Fruit fly (Drosophila melanogaster) whole organism, embryonic: Measurements from ENCODE around the gene CG18213.

Experiments
- Adf1 ChIP-seq: fragments of 200-800 bp; sonication (Bioruptor generic); IDR thresholded peaks from 2 replicates; pipeline ENCODE4 v1.3.6; 2022; ENCODE audit warnings: missing biosample characterization, missing genetic modification characterization
- Asciz ChIP-seq: fragments of 200-800 bp; sonication (Bioruptor generic); optimal IDR thresholded peaks from 2 replicates; lab custom pipeline; 2017; ENCODE audit warnings: missing biosample characterization, mild to moderate bottlenecking, missing genetic modification characterization, missing genetic modification reagents
- Bdp1 ChIP-seq: fragments of 200-800 bp; sonication (Bioruptor generic); optimal IDR thresholded peaks from 3 replicates; lab custom pipeline; 2016; ENCODE audit warnings: missing biosample characterization, missing genetic modification characterization
- Blimp-1 ChIP-seq: fragments of 200-800 bp; sonication (Bioruptor generic); optimal IDR thresholded peaks from 3 replicates; lab custom pipeline; 2018; ENCODE audit warnings: missing biosample characterization, missing genetic modification characterization, mild to moderate bottlenecking, moderate library complexity, missing genetic modification reagents
- CG1024 ChIP-seq: fragments of 200-800 bp; sonication (Bioruptor generic); IDR thresholded peaks from 2 replicates; pipeline ENCODE4 v1.3.6; 2022; ENCODE audit warnings: missing biosample characterization, missing genetic modification characterization
- CG10366 ChIP-seq: fragments of 200-800 bp; sonication (Bioruptor generic); IDR thresholded peaks from 2 replicates; pipeline ENCODE4 v1.3.6; 2022; ENCODE audit warnings: missing biosample characterization, missing genetic modification characterization
- CG10565 ChIP-seq: fragments of 200-800 bp; sonication (Bioruptor generic); optimal IDR thresholded peaks from 3 replicates; lab custom pipeline; 2016; ENCODE audit warnings: missing biosample characterization, mild to moderate bottlenecking, missing genetic modification characterization
- CG11456 ChIP-seq: fragments of 200-800 bp; sonication (Bioruptor generic); IDR thresholded peaks from 3 replicates; pipeline ENCODE4 v1.3.6; 2022; ENCODE audit warnings: missing biosample characterization, missing genetic modification characterization
- CG12104 ChIP-seq: fragments of 200-800 bp; sonication (Bioruptor generic); optimal IDR thresholded peaks from 3 replicates; lab custom pipeline; 2016; ENCODE audit warnings: missing biosample characterization, missing genetic modification characterization
- CG13296 ChIP-seq: fragments of 200-800 bp; sonication (Bioruptor generic); optimal IDR thresholded peaks from 3 replicates; lab custom pipeline; 2018; ENCODE audit warnings: missing biosample characterization, mild to moderate bottlenecking, missing genetic modification characterization
- CG14014 ChIP-seq: fragments of 200-800 bp; sonication (Bioruptor generic); IDR thresholded peaks from 2 replicates; pipeline ENCODE4 v1.3.6; 2022; ENCODE audit warnings: missing biosample characterization, missing genetic modification characterization
- CG14441 ChIP-seq: fragments of 200-800 bp; sonication (Bioruptor generic); IDR thresholded peaks from 2 replicates; pipeline ENCODE4 v1.3.6; 2022; ENCODE audit warnings: missing biosample characterization, missing genetic modification characterization
- CG1602 ChIP-seq: fragments of 200-800 bp; sonication (Bioruptor generic); optimal IDR thresholded peaks from 3 replicates; lab custom pipeline; 2016; ENCODE audit warnings: missing biosample characterization, missing genetic modification characterization
- CG18764 ChIP-seq: fragments of 200-800 bp; sonication (Bioruptor generic); optimal IDR thresholded peaks from 3 replicates; lab custom pipeline; 2016; ENCODE audit warnings: missing biosample characterization, missing genetic modification characterization
- CG2129 ChIP-seq: fragments of 200-800 bp; sonication (Bioruptor generic); IDR thresholded peaks from 2 replicates; pipeline ENCODE4 v1.3.6; 2022; ENCODE audit warnings: missing biosample characterization, missing genetic modification characterization; ENCODE audit not compliant: partially characterized antibody
- CG3726 ChIP-seq: fragments of 200-800 bp; sonication (Bioruptor generic); IDR thresholded peaks from 3 replicates; pipeline ENCODE4, ENCODE4 v1.3.6; 2022; ENCODE audit warnings: missing biosample characterization, missing genetic modification characterization
- CG3995 ChIP-seq: fragments of 200-800 bp; sonication (Bioruptor generic); optimal IDR thresholded peaks from 3 replicates; lab custom pipeline; 2016; ENCODE audit warnings: missing biosample characterization, missing genetic modification characterization
- CG4820 ChIP-seq: fragments of 200-800 bp; sonication (Bioruptor generic); optimal IDR thresholded peaks from 3 replicates; lab custom pipeline; 2016; ENCODE audit warnings: missing biosample characterization, missing genetic modification characterization
- CG6689 ChIP-seq: fragments of 200-800 bp; sonication (Bioruptor generic); IDR thresholded peaks from 2 replicates; pipeline ENCODE4 v1.3.6; 2022; ENCODE audit warnings: missing biosample characterization, missing genetic modification characterization
- CG7556 ChIP-seq: fragments of 200-800 bp; sonication (Bioruptor generic); optimal IDR thresholded peaks from 2 replicates; lab custom pipeline; 2017; ENCODE audit warnings: missing biosample characterization, mild to moderate bottlenecking, missing genetic modification characterization
- Camta ChIP-seq: fragments of 200-800 bp; sonication (Bioruptor generic); optimal IDR thresholded peaks from 2 replicates; lab custom pipeline; 2016; ENCODE audit warnings: missing biosample characterization, missing genetic modification characterization
- Chrac-16 ChIP-seq: fragments of 200-800 bp; sonication (Bioruptor generic); optimal IDR thresholded peaks from 3 replicates; lab custom pipeline; 2016; ENCODE audit warnings: missing biosample characterization, missing genetic modification characterization
- Fer2 ChIP-seq: fragments of 200-800 bp; sonication (Bioruptor generic); optimal IDR thresholded peaks from 2 replicates; lab custom pipeline; 2018; ENCODE audit warnings: missing biosample characterization, mild to moderate bottlenecking, missing genetic modification characterization, moderate library complexity
- Lim3 ChIP-seq: fragments of 200-800 bp; sonication (Bioruptor generic); IDR thresholded peaks from 2 replicates; pipeline ENCODE4 v1.3.6; 2022; ENCODE audit warnings: missing biosample characterization, missing genetic modification characterization
- MBD-R2 ChIP-seq: fragments of 200-800 bp; sonication (Bioruptor generic); IDR thresholded peaks from 2 replicates; pipeline ENCODE4 v1.3.6; 2022; ENCODE audit warnings: missing biosample characterization, missing genetic modification characterization
- Mes4 ChIP-seq: fragments of 200-800 bp; sonication (Bioruptor generic); optimal IDR thresholded peaks from 2 replicates; lab custom pipeline; 2016; ENCODE audit warnings: missing biosample characterization, missing genetic modification characterization
- Oli ChIP-seq: fragments of 200-800 bp; sonication (Bioruptor generic); optimal IDR thresholded peaks from 2 replicates; lab custom pipeline; 2018; ENCODE audit warnings: missing biosample characterization, mild to moderate bottlenecking, missing genetic modification characterization, moderate library complexity
- Optix ChIP-seq: fragments of 200-800 bp; sonication (Bioruptor generic); IDR thresholded peaks from 3 replicates; pipeline ENCODE4 v1.3.6; 2022; ENCODE audit warnings: missing biosample characterization, missing genetic modification characterization
- Pdp1 ChIP-seq, 2 experiments: fragments of 200-800 bp; sonication (Bioruptor generic); optimal IDR thresholded peaks; 3 replicates each; lab custom pipeline; 2016; ENCODE audit warnings: missing biosample characterization in 2 of 2, missing genetic modification characterization in 2 of 2, mild to moderate bottlenecking in 1 of 2, moderate library complexity in 1 of 2
- Ravus ChIP-seq: fragments of 200-800 bp; sonication (Bioruptor generic); IDR thresholded peaks from 2 replicates; pipeline ENCODE4 v1.3.6; 2022; ENCODE audit warnings: missing biosample characterization, missing genetic modification characterization
- Sox100B ChIP-seq: fragments of 200-800 bp; sonication (Bioruptor generic); optimal IDR thresholded peaks from 3 replicates; lab custom pipeline; 2018; ENCODE audit warnings: missing biosample characterization, mild to moderate bottlenecking, missing genetic modification characterization
- Xrp1 ChIP-seq: fragments of 200-800 bp; sonication (Bioruptor generic); IDR thresholded peaks from 2 replicates; pipeline ENCODE4 v1.3.6; 2022; ENCODE audit warnings: missing biosample characterization, missing genetic modification characterization
- ab ChIP-seq: fragments of 200-800 bp; sonication (Bioruptor generic); optimal IDR thresholded peaks from 2 replicates; lab custom pipeline; 2016; ENCODE audit warnings: missing biosample characterization, missing genetic modification characterization
- cad ChIP-seq: fragments of >200 bp; optimal IDR thresholded peaks from 2 replicates; lab custom pipeline; 2017; ENCODE audit warnings: missing biosample characterization, missing genetic modification characterization
- crp ChIP-seq, 2 experiments: fragments of 200-800 bp; sonication (Bioruptor generic); optimal IDR thresholded peaks; 2 replicates in 1 of 2; 3 replicates in 1 of 2; lab custom pipeline; 2017; ENCODE audit warnings: missing biosample characterization in 2 of 2, missing genetic modification characterization in 2 of 2, mild to moderate bottlenecking in 1 of 2, moderate library complexity in 1 of 2
- fru ChIP-seq: fragments of >200 bp; optimal IDR thresholded peaks from 2 replicates; lab custom pipeline; 2017
- gcm ChIP-seq: fragments of 200-800 bp; sonication (Bioruptor generic); optimal IDR thresholded peaks from 2 replicates; lab custom pipeline; 2019; ENCODE audit warnings: missing biosample characterization, mild to moderate bottlenecking, missing genetic modification characterization, moderate library complexity
- ham ChIP-seq: fragments of 200-800 bp; sonication (Bioruptor generic); IDR thresholded peaks from 2 replicates; pipeline ENCODE4 v1.3.6; 2022; ENCODE audit warnings: missing biosample characterization, missing genetic modification characterization
- hkb ChIP-seq, 2 experiments: fragments of 200-800 bp in 1 of 2; fragments of >200 bp in 1 of 2; sonication (Bioruptor generic) in 1 of 2; IDR thresholded peaks in 1 of 2; optimal IDR thresholded peaks in 1 of 2; 2 replicates each; pipeline versions ENCODE4 v1.3.6 to Lab custom; 2017 to 2022; ENCODE audit warnings: missing biosample characterization in 1 of 2, missing genetic modification characterization in 1 of 2
- hth ChIP-seq: fragments of >200 bp; optimal IDR thresholded peaks from 2 replicates; lab custom pipeline; 2017; ENCODE audit warnings: inconsistent platforms
- lab ChIP-seq: fragments of 200-800 bp; sonication (Bioruptor generic); optimal IDR thresholded peaks from 3 replicates; lab custom pipeline; 2017; ENCODE audit warnings: missing biosample characterization, missing genetic modification characterization, mild to moderate bottlenecking, moderate library complexity, missing genetic modification reagents
- mam ChIP-seq: fragments of 200-800 bp; sonication (Bioruptor generic); optimal IDR thresholded peaks from 3 replicates; lab custom pipeline; 2016; ENCODE audit warnings: missing biosample characterization, missing genetic modification characterization
- mirr ChIP-seq: fragments of 200-800 bp; sonication (Bioruptor generic); optimal IDR thresholded peaks from 3 replicates; lab custom pipeline; 2018; ENCODE audit warnings: missing biosample characterization, mild to moderate bottlenecking, missing genetic modification characterization
- oc ChIP-seq: fragments of 200-800 bp; sonication (Bioruptor generic); optimal IDR thresholded peaks from 2 replicates; lab custom pipeline; 2018; ENCODE audit warnings: missing biosample characterization, mild to moderate bottlenecking, missing genetic modification characterization, moderate library complexity
- peb ChIP-seq: fragments of 200-800 bp; sonication (Bioruptor generic); IDR thresholded peaks from 2 replicates; pipeline ENCODE4 v1.3.6; 2022; ENCODE audit warnings: missing biosample characterization, missing genetic modification characterization
- pum ChIP-seq: fragments of 200-800 bp; sonication (Bioruptor generic); optimal IDR thresholded peaks from 2 replicates; lab custom pipeline; 2016; ENCODE audit warnings: missing biosample characterization, missing genetic modification characterization
- pzg ChIP-seq: fragments of 200-800 bp; sonication (Bioruptor generic); optimal IDR thresholded peaks from 3 replicates; lab custom pipeline; 2018; ENCODE audit warnings: missing biosample characterization, mild to moderate bottlenecking, missing genetic modification characterization, moderate library complexity
- repo ChIP-seq: fragments of 200-800 bp; sonication (Bioruptor generic); optimal IDR thresholded peaks from 2 replicates; lab custom pipeline; 2016; ENCODE audit warnings: missing biosample characterization, missing genetic modification characterization
- slbo ChIP-seq: fragments of 200-800 bp; sonication (Bioruptor generic); IDR thresholded peaks from 2 replicates; pipeline ENCODE4 v1.3.6; 2022; ENCODE audit warnings: missing biosample characterization, missing genetic modification characterization
- sqz ChIP-seq: fragments of 200-800 bp; sonication (Bioruptor generic); optimal IDR thresholded peaks from 3 replicates; lab custom pipeline; 2018; ENCODE audit warnings: missing biosample characterization, mild to moderate bottlenecking, missing genetic modification characterization
- z ChIP-seq: fragments of 200-800 bp; sonication (Bioruptor generic); IDR thresholded peaks from 3 replicates; pipeline ENCODE4 v1.3.6; 2022; ENCODE audit warnings: missing biosample characterization, missing genetic modification characterization
- zen2 ChIP-seq: fragments of 200-800 bp; sonication (Bioruptor generic); IDR thresholded peaks from 3 replicates; pipeline ENCODE4 v1.3.6; 2022; ENCODE audit warnings: missing biosample characterization, missing genetic modification characterization; ENCODE audit not compliant: partially characterized antibody

Gene CG18213

dm6 chr3R:17020956-17021355, 19.0 kb downstream of the CG18213 start, which contains the start of gene Adsl:
Adsl (minus strand) TSS chr3R:17021120.
- TF ChIP-seq repo (GFP tag; lab: Kevin White, UChicago) (peak; percentile 40), Pdp1 (GFP tag; optimal IDR thresholded peaks at IDR 0.05; lab: Kevin White, UChicago) (peak in 1 of 2 experiments; percentile 84), Chrac-16 (GFP tag; lab: Kevin White, UChicago) (peak; percentile 19), gcm (GFP tag; lab: Kevin White, UChicago) (peak; percentile 76), CG6689 (GFP tag; lab: Robert Waterston, UW) (peak; percentile 31; the same call in 1 of the 2 replicates), crp (GFP tag; optimal IDR thresholded peaks at IDR 0.05; lab: Kevin White, UChicago) (peak in 1 of 2 experiments; percentile 69), slbo (0 out of 2 replicates have a peak, but pooled peaks have one; percentile 11), Xrp1 (GFP tag; lab: Robert Waterston, UW) (no peak), Mes4 (peak; percentile 45), hth (lab: Kevin White, UChicago) (no peak), Asciz (GFP tag; lab: Kevin White, UChicago) (peak; percentile 82), pum (GFP tag; lab: Kevin White, UChicago) (no peak), CG13296 (GFP tag; lab: Kevin White, UChicago) (no peak), Oli (tag; lab: Kevin White, UChicago) (peak; percentile 51), CG4820 (GFP tag; lab: Kevin White, UChicago) (peak; percentile 37), Adf1 (GFP tag; lab: Robert Waterston, UW) (no peak), Camta (GFP tag; lab: Kevin White, UChicago) (peak; percentile 41), Ravus (GFP tag; lab: Robert Waterston, UW) (no peak), CG10565 (GFP tag; lab: Kevin White, UChicago) (no peak), CG1602 (GFP tag; lab: Kevin White, UChicago) (no peak), lab (GFP tag; lab: Kevin White, UChicago) (peak; percentile 82), peb (GFP tag; lab: Robert Waterston, UW) (no peak), mirr (peak; percentile 30), mam (GFP tag; lab: Kevin White, UChicago) (no peak), zen2 (GFP tag; lab: Robert Waterston, UW) (no peak), Optix (GFP tag; lab: Robert Waterston, UW) (no peak), Fer2 (tag; lab: Kevin White, UChicago) (peak; percentile 56), CG7556 (GFP tag; lab: Kevin White, UChicago) (no peak), z (0 out of 3 replicates have a peak, but pooled peaks have one; percentile 9), Bdp1 (GFP tag; lab: Kevin White, UChicago) (no peak), pzg (GFP tag; lab: Kevin White, UChicago) (peak; percentile 66), CG10366 (GFP tag; lab: Robert Waterston, UW) (no peak; the same call in 1 of the 2 replicates), Lim3 (no peak), Sox100B (GFP tag; lab: Kevin White, UChicago) (peak; percentile 74), ab (GFP tag; lab: Kevin White, UChicago) (no peak), MBD-R2 (peak; percentile 71), ham (no peak), cad (GFP tag; lab: Kevin White, UChicago) (no peak), sqz (GFP tag; lab: Kevin White, UChicago) (no peak), CG3995 (peak; percentile 40), hkb (optimal IDR thresholded peaks at IDR 0.05; lab: Kevin White, UChicago) (no peak), hkb (GFP tag; IDR thresholded peaks at IDR 0.05; lab: Robert Waterston, UW) (peak; percentile 73), oc (tag; lab: Kevin White, UChicago) (peak; percentile 62), CG14014 (GFP tag; lab: Robert Waterston, UW) (no peak), CG3726 (GFP tag; lab: Robert Waterston, UW) (no peak), Blimp-1 (GFP tag; lab: Kevin White, UChicago) (no peak), CG2129 (GFP tag; lab: Robert Waterston, UW) (no peak), CG14441 (GFP tag; lab: Robert Waterston, UW) (no peak), CG11456 (GFP tag; lab: Robert Waterston, UW) (no peak), CG18764 (GFP tag; lab: Kevin White, UChicago) (peak; percentile 32), CG1024 (GFP tag; lab: Robert Waterston, UW) (peak; percentile 43), CG12104 (peak; percentile 19), fru (lab: Kevin White, UChicago) (no peak)
